Worm (Caenorhabditis elegans) whole organism, late embryonic: ENCODE measurements around the gene ceh-84.
"Not testable (repeated sequence)": the region's sequence is repeated elsewhere in the genome, so short reads cannot be mapped to it uniquely, and the experiment has no call there.

Experiments used
- nhr-11 ChIP-seq: fragments of 150-350 bp; optimal IDR thresholded peaks from 2 replicates; lab custom pipeline; 2014; ENCODE audit warnings: missing biosample characterization, missing genetic modification characterization
- pax-1 ChIP-seq: fragments of 150-350 bp; optimal IDR thresholded peaks from 2 replicates; lab custom pipeline; 2014; ENCODE audit warnings: missing biosample characterization, missing genetic modification characterization

- not testable (repeated sequence) for TF ChIP-seq pax-1; nhr-11 (tag; lab: Kevin White, UChicago)
These were observed 31.7 kb upstream of the ceh-84 start, which contains the start of gene btb-4 for ce11 chrII:2032282-2032681.
